Fruit fly (Drosophila melanogaster) whole organism, embryonic: ENCODE results near the gene CG42324.

Experiments used
- Abd-B ChIP-seq: fragments of 200-800 bp; sonication (Bioruptor generic); optimal IDR thresholded peaks from 2 replicates; lab custom pipeline; 2018; ENCODE audit warnings: missing biosample characterization, mild to moderate bottlenecking, missing genetic modification characterization, moderate library complexity
- Ada2b ChIP-seq: fragments of 200-800 bp; sonication (Bioruptor generic); IDR thresholded peaks from 2 replicates; pipeline ENCODE4 v1.3.6; 2022; ENCODE audit warnings: missing biosample characterization, missing genetic modification characterization
- Atf-2 ChIP-seq: fragments of 200-800 bp; sonication (Bioruptor generic); optimal IDR thresholded peaks from 2 replicates; lab custom pipeline; 2016; ENCODE audit warnings: missing biosample characterization, missing genetic modification characterization
- BEAF-32 ChIP-seq: fragments of 200-800 bp; sonication (Bioruptor generic); optimal IDR thresholded peaks from 3 replicates; lab custom pipeline; 2017; ENCODE audit warnings: missing biosample characterization, missing genetic modification characterization, mild to moderate bottlenecking, moderate library complexity, missing genetic modification reagents
- Bgb ChIP-seq: fragments of 200-800 bp; sonication (Bioruptor generic); IDR thresholded peaks from 2 replicates; pipeline ENCODE4 v1.3.6; 2022; ENCODE audit warnings: missing biosample characterization, missing genetic modification characterization; ENCODE audit not compliant: partially characterized antibody
- BtbVII ChIP-seq: fragments of 200-800 bp; sonication (Bioruptor generic); optimal IDR thresholded peaks from 3 replicates; lab custom pipeline; 2017; ENCODE audit warnings: missing biosample characterization, mild to moderate bottlenecking, missing genetic modification characterization
- CG11085 ChIP-seq: fragments of 200-800 bp; sonication (Bioruptor generic); IDR thresholded peaks from 2 replicates; pipeline ENCODE4 v1.3.6; 2022; ENCODE audit warnings: missing biosample characterization, missing genetic modification characterization
- CG14667 ChIP-seq: fragments of 200-800 bp; sonication (Bioruptor generic); IDR thresholded peaks from 2 replicates; pipeline ENCODE4 v1.3.6; 2022; ENCODE audit warnings: missing biosample characterization, missing genetic modification characterization
- CG14710 ChIP-seq: fragments of 200-800 bp; sonication (Bioruptor generic); optimal IDR thresholded peaks from 3 replicates; lab custom pipeline; 2019; ENCODE audit warnings: missing biosample characterization, mild to moderate bottlenecking, missing genetic modification characterization, moderate library complexity
- CG15601 ChIP-seq: fragments of 200-800 bp; sonication (Bioruptor generic); optimal IDR thresholded peaks from 3 replicates; lab custom pipeline; 2019; ENCODE audit warnings: missing biosample characterization, mild to moderate bottlenecking, missing genetic modification characterization, moderate library complexity
- CG2678 ChIP-seq: fragments of 200-800 bp; sonication (Bioruptor generic); optimal IDR thresholded peaks from 3 replicates; lab custom pipeline; 2019; ENCODE audit warnings: missing biosample characterization, mild to moderate bottlenecking, missing genetic modification characterization, moderate library complexity
- CG3838 ChIP-seq: fragments of 200-800 bp; sonication (Bioruptor generic); optimal IDR thresholded peaks from 3 replicates; lab custom pipeline; 2016; ENCODE audit warnings: missing biosample characterization, missing genetic modification characterization
- CG42726 ChIP-seq: fragments of 200-800 bp; sonication (Bioruptor generic); IDR thresholded peaks from 2 replicates; pipeline ENCODE4 v1.3.6; 2022; ENCODE audit warnings: missing biosample characterization, missing genetic modification characterization; ENCODE audit not compliant: partially characterized antibody
- CG6254 ChIP-seq: fragments of 200-800 bp; sonication (Bioruptor generic); optimal IDR thresholded peaks from 3 replicates; lab custom pipeline; 2017; ENCODE audit warnings: mild to moderate bottlenecking, missing biosample characterization, missing genetic modification reagents, missing genetic modification characterization
- CG6272 ChIP-seq: fragments of 200-800 bp; sonication (Bioruptor generic); IDR thresholded peaks from 2 replicates; pipeline ENCODE4 v1.3.6; 2022; ENCODE audit warnings: missing biosample characterization, missing genetic modification characterization
- CG7271 ChIP-seq: fragments of 200-800 bp; sonication (Bioruptor generic); optimal IDR thresholded peaks from 2 replicates; lab custom pipeline; 2018; ENCODE audit warnings: missing biosample characterization, mild to moderate bottlenecking, missing genetic modification characterization, moderate library complexity
- CG7786 ChIP-seq: fragments of 200-800 bp; sonication (Bioruptor generic); optimal IDR thresholded peaks from 2 replicates; lab custom pipeline; 2016; ENCODE audit warnings: missing biosample characterization, missing genetic modification characterization
- CG7963 ChIP-seq: fragments of 200-800 bp; sonication (Bioruptor generic); IDR thresholded peaks from 3 replicates; pipeline ENCODE4 v1.3.6; 2022; ENCODE audit warnings: missing biosample characterization, missing genetic modification characterization; ENCODE audit not compliant: partially characterized antibody
- CG7987 ChIP-seq: fragments of 200-800 bp; sonication (Bioruptor generic); optimal IDR thresholded peaks from 2 replicates; lab custom pipeline; 2018; ENCODE audit warnings: missing biosample characterization, mild to moderate bottlenecking, missing genetic modification characterization, moderate library complexity
- CG8089 ChIP-seq: fragments of 200-800 bp; sonication (Bioruptor generic); optimal IDR thresholded peaks from 3 replicates; lab custom pipeline; 2016; ENCODE audit warnings: missing biosample characterization, missing genetic modification characterization
- CG8281 ChIP-seq: fragments of 200-800 bp; sonication (Bioruptor generic); optimal IDR thresholded peaks from 2 replicates; lab custom pipeline; 2018; ENCODE audit warnings: missing biosample characterization, mild to moderate bottlenecking, missing genetic modification characterization, moderate library complexity
- Elba2 ChIP-seq: fragments of 200-800 bp; sonication (Bioruptor generic); optimal IDR thresholded peaks from 3 replicates; lab custom pipeline; 2016; ENCODE audit warnings: missing biosample characterization, missing genetic modification characterization
- Fer1 ChIP-seq: fragments of 200-800 bp; sonication (Bioruptor generic); optimal IDR thresholded peaks from 2 replicates; lab custom pipeline; 2017; ENCODE audit warnings: missing biosample characterization, mild to moderate bottlenecking, missing genetic modification characterization
- Fer3 ChIP-seq: fragments of 200-800 bp; sonication (Bioruptor generic); optimal IDR thresholded peaks from 2 replicates; lab custom pipeline; 2018; ENCODE audit warnings: missing biosample characterization, mild to moderate bottlenecking, missing genetic modification characterization, moderate library complexity
- Gug ChIP-seq: fragments of 200-800 bp; sonication (Bioruptor generic); IDR thresholded peaks from 4 replicates; pipeline ENCODE4 v1.3.6; 2022; ENCODE audit warnings: missing biosample characterization, missing genetic modification characterization
- H15 ChIP-seq: fragments of 200-800 bp; sonication (Bioruptor generic); IDR thresholded peaks from 3 replicates; pipeline ENCODE4 v1.3.6; 2022; ENCODE audit warnings: missing biosample characterization, missing genetic modification characterization
- Meics ChIP-seq: fragments of 200-800 bp; sonication (Bioruptor generic); optimal IDR thresholded peaks from 2 replicates; lab custom pipeline; 2017; ENCODE audit warnings: missing biosample characterization, mild to moderate bottlenecking, missing genetic modification characterization
- Mrtf ChIP-seq: fragments of 200-800 bp; sonication (Bioruptor generic); IDR thresholded peaks from 3 replicates; pipeline ENCODE4 v1.3.6; 2022; ENCODE audit warnings: missing biosample characterization, missing genetic modification characterization
- NFAT ChIP-seq: fragments of 200-800 bp; sonication (Bioruptor generic); IDR thresholded peaks from 2 replicates; pipeline ENCODE4 v1.3.6; 2022; ENCODE audit warnings: missing biosample characterization, missing genetic modification characterization
- Optix ChIP-seq: fragments of 200-800 bp; sonication (Bioruptor generic); IDR thresholded peaks from 3 replicates; pipeline ENCODE4 v1.3.6; 2022; ENCODE audit warnings: missing biosample characterization, missing genetic modification characterization
- Pdp1 ChIP-seq, 2 experiments: fragments of 200-800 bp; sonication (Bioruptor generic); optimal IDR thresholded peaks; 3 replicates each; lab custom pipeline; 2016; ENCODE audit warnings: missing biosample characterization in 2 of 2, missing genetic modification characterization in 2 of 2, mild to moderate bottlenecking in 1 of 2, moderate library complexity in 1 of 2
- Sin3A ChIP-seq: fragments of >200 bp; optimal IDR thresholded peaks from 2 replicates; lab custom pipeline; 2018
- Six4 ChIP-seq: fragments of 200-800 bp; sonication (Bioruptor generic); optimal IDR thresholded peaks from 2 replicates; lab custom pipeline; 2016; ENCODE audit warnings: missing biosample characterization, missing genetic modification characterization
- Sox102F ChIP-seq: fragments of 200-800 bp; sonication (Bioruptor generic); optimal IDR thresholded peaks from 2 replicates; lab custom pipeline; 2018; ENCODE audit warnings: missing biosample characterization, mild to moderate bottlenecking, missing genetic modification characterization, moderate library complexity
- Spps ChIP-seq: fragments of 200-800 bp; sonication (Bioruptor generic); optimal IDR thresholded peaks from 2 replicates; lab custom pipeline; 2018; ENCODE audit warnings: missing biosample characterization, mild to moderate bottlenecking, missing genetic modification characterization
- TFAM ChIP-seq: fragments of 200-800 bp; sonication (Bioruptor generic); optimal IDR thresholded peaks from 2 replicates; lab custom pipeline; 2017; ENCODE audit warnings: missing biosample characterization, missing genetic modification characterization, inconsistent platforms
- abd-A ChIP-seq: fragments of 200-800 bp; sonication (Bioruptor generic); optimal IDR thresholded peaks from 3 replicates; lab custom pipeline; 2019; ENCODE audit warnings: missing biosample characterization, mild to moderate bottlenecking, missing genetic modification characterization, moderate library complexity
- bab2 ChIP-seq: fragments of 200-800 bp; sonication (Bioruptor generic); optimal IDR thresholded peaks from 2 replicates; lab custom pipeline; 2016; ENCODE audit warnings: missing biosample characterization, missing genetic modification characterization
- bcd ChIP-seq: fragments of 200-800 bp; sonication (Bioruptor generic); optimal IDR thresholded peaks from 2 replicates; lab custom pipeline; 2017; ENCODE audit warnings: missing biosample characterization, mild to moderate bottlenecking, missing genetic modification characterization
- ci ChIP-seq: fragments of 200-800 bp; sonication (Bioruptor generic); IDR thresholded peaks from 3 replicates; pipeline ENCODE4 v1.3.6; 2022; ENCODE audit warnings: missing biosample characterization, missing genetic modification characterization
- esg ChIP-seq: fragments of 200-800 bp; sonication (Bioruptor generic); conservative IDR thresholded peaks from 2 replicates; pipeline ENCODE4 v1.3.6; 2022; ENCODE audit warnings: missing biosample characterization, missing genetic modification characterization
- gfzf ChIP-seq: fragments of 200-800 bp; sonication (Bioruptor generic); optimal IDR thresholded peaks from 2 replicates; lab custom pipeline; 2016; ENCODE audit warnings: missing biosample characterization, mild to moderate bottlenecking, missing genetic modification characterization, moderate library complexity
- gro ChIP-seq: fragments of 200-800 bp; sonication (Bioruptor generic); optimal IDR thresholded peaks from 2 replicates; lab custom pipeline; 2016; ENCODE audit warnings: missing biosample characterization, missing genetic modification characterization
- hkb ChIP-seq, 2 experiments: fragments of 200-800 bp in 1 of 2; fragments of >200 bp in 1 of 2; sonication (Bioruptor generic) in 1 of 2; IDR thresholded peaks in 1 of 2; optimal IDR thresholded peaks in 1 of 2; 2 replicates each; pipeline versions ENCODE4 v1.3.6 to Lab custom; 2017 to 2022; ENCODE audit warnings: missing biosample characterization in 1 of 2, missing genetic modification characterization in 1 of 2
- peb ChIP-seq: fragments of 200-800 bp; sonication (Bioruptor generic); IDR thresholded peaks from 2 replicates; pipeline ENCODE4 v1.3.6; 2022; ENCODE audit warnings: missing biosample characterization, missing genetic modification characterization
- tgo ChIP-seq: fragments of 200-800 bp; sonication (Bioruptor generic); IDR thresholded peaks from 3 replicates; pipeline ENCODE4 v1.3.6; 2022; ENCODE audit warnings: missing biosample characterization, missing genetic modification characterization
- tll ChIP-seq, 2 experiments: fragments of 200-800 bp in 1 of 2; fragments of >200 bp in 1 of 2; sonication (Bioruptor generic) in 1 of 2; optimal IDR thresholded peaks; 2 replicates each; lab custom pipeline; 2017 to 2019; ENCODE audit warnings: missing biosample characterization in 2 of 2, missing genetic modification characterization in 2 of 2, mild to moderate bottlenecking in 1 of 2, moderate library complexity in 1 of 2
- ttk ChIP-seq: fragments of 200-800 bp; sonication (Bioruptor generic); IDR thresholded peaks from 2 replicates; pipeline ENCODE4 v2.1.2; 2022; ENCODE audit warnings: missing biosample characterization, missing genetic modification characterization
- wdn ChIP-seq: fragments of 200-800 bp; sonication (Bioruptor generic); IDR thresholded peaks from 2 replicates; pipeline ENCODE4 v1.3.6; 2022; ENCODE audit warnings: missing biosample characterization, missing genetic modification characterization

CG42324 gene

dm6 chr3L:3515280-3516020 lies 43.2 kb downstream of the CG42324 start, which contains the start of gene Eip63E (continued):
- no peak for TF ChIP-seq tgo
- no peak for TF ChIP-seq TFAM (GFP tag; lab: Kevin White, UChicago)
- TF ChIP-seq CG7963 = no peak
- TF ChIP-seq Six4 = no peak
- TF ChIP-seq Atf-2 (GFP tag; lab: Kevin White, UChicago) = no peak
- TF ChIP-seq CG8281 (tag; lab: Kevin White, UChicago) = no peak
- TF ChIP-seq BEAF-32 (GFP tag; lab: Kevin White, UChicago) = peak; percentile 28
- TF ChIP-seq Abd-B (GFP tag; lab: Kevin White, UChicago) = no peak
- peak; percentile 38 for TF ChIP-seq hkb (optimal IDR thresholded peaks at IDR 0.05; lab: Kevin White, UChicago)
- TF ChIP-seq hkb (GFP tag; IDR thresholded peaks at IDR 0.05; lab: Robert Waterston, UW) = peak; percentile 39
- TF ChIP-seq gro (GFP tag; lab: Kevin White, UChicago) = no peak
- TF ChIP-seq CG11085 (GFP tag; lab: Robert Waterston, UW) = no peak
- peak; percentile 52 for TF ChIP-seq abd-A (tag; lab: Kevin White, UChicago)
- TF ChIP-seq Fer3 = no peak
- TF ChIP-seq BtbVII (GFP tag; lab: Kevin White, UChicago) = peak; percentile 3
- TF ChIP-seq CG2678 (tag; lab: Kevin White, UChicago) = peak; percentile 24
- peak; percentile 61; the same call in 2 of the 3 replicates for TF ChIP-seq ci (GFP tag; lab: Robert Waterston, UW)
- TF ChIP-seq CG6272 (GFP tag; lab: Robert Waterston, UW) = no peak
- TF ChIP-seq bab2 = no peak
- TF ChIP-seq Meics (GFP tag; lab: Kevin White, UChicago) = peak; percentile 17
- TF ChIP-seq bcd (GFP tag; lab: Kevin White, UChicago) = no peak
- TF ChIP-seq CG7271 (tag; lab: Kevin White, UChicago) = no peak
- peak; percentile 0 for TF ChIP-seq CG15601 (tag; lab: Kevin White, UChicago)
- peak; percentile 8 for TF ChIP-seq CG7987
- peak in 1 of 2 experiments; percentile 37 for TF ChIP-seq Pdp1 (GFP tag; optimal IDR thresholded peaks at IDR 0.05; lab: Kevin White, UChicago)
- TF ChIP-seq H15 (GFP tag; lab: Robert Waterston, UW) = no peak
- peak; percentile 87 for TF ChIP-seq gfzf (GFP tag; lab: Kevin White, UChicago)
- TF ChIP-seq peb (GFP tag; lab: Robert Waterston, UW) = no peak
- no peak for TF ChIP-seq Spps
- no peak for TF ChIP-seq CG3838 (GFP tag; lab: Kevin White, UChicago)
- TF ChIP-seq Sox102F (GFP tag; lab: Kevin White, UChicago) = no peak
- TF ChIP-seq Optix (GFP tag; lab: Robert Waterston, UW) = no peak
- no peak for TF ChIP-seq CG8089 (GFP tag; lab: Kevin White, UChicago)
- no peak for TF ChIP-seq CG14667
- peak; percentile 67 for TF ChIP-seq Fer1 (GFP tag; lab: Kevin White, UChicago)
- TF ChIP-seq CG7786 (GFP tag; lab: Kevin White, UChicago) = no peak
- TF ChIP-seq wdn (GFP tag; lab: Robert Waterston, UW) = no peak
- no peak for TF ChIP-seq tll (GFP tag; optimal IDR thresholded peaks at IDR 0.05; lab: Kevin White, UChicago)
- no peak for TF ChIP-seq NFAT (GFP tag; lab: Robert Waterston, UW)
- no peak for TF ChIP-seq esg (GFP tag; lab: Robert Waterston, UW)
- TF ChIP-seq Ada2b = no peak
- 0 out of 2 replicates have a peak, but pooled peaks have one; percentile 31 for TF ChIP-seq CG42726 (GFP tag; lab: Robert Waterston, UW)
- TF ChIP-seq Gug (GFP tag; lab: Robert Waterston, UW) = no peak
- peak; percentile 49; the same call in 1 of the 2 replicates for TF ChIP-seq Bgb (GFP tag; lab: Robert Waterston, UW)
- no peak for TF ChIP-seq ttk (GFP tag; lab: Robert Waterston, UW)
- TF ChIP-seq CG6254 = peak; percentile 14
- peak; percentile 55 for TF ChIP-seq CG14710
- TF ChIP-seq Sin3A (lab: Kevin White, UChicago) = peak; percentile 63
- TF ChIP-seq Mrtf (GFP tag; lab: Robert Waterston, UW) = no peak
- TF ChIP-seq Elba2 (GFP tag; lab: Kevin White, UChicago) = peak; percentile 11
